Fruit fly (Drosophila melanogaster): Measurements from ENCODE around the gene Ser12.

Gene Ser12

dm6 chr2L:2263142-2263541 lies 12.1 kb upstream of the Ser12 start, which contains the start of gene CG4270:
CG4270 (plus strand) TSS chr2L:2263442.
- no peak for TF ChIP-seq pan (optimal IDR thresholded peaks at IDR 0.05)
- TF ChIP-seq Vsx2 (GFP tag; optimal IDR thresholded peaks at IDR 0.05; ENCODE audit: partially characterized antibody): no peak
- TF ChIP-seq brk (GFP tag; optimal IDR thresholded peaks at IDR 0.05): no peak
- TF ChIP-seq CG32264 (GFP tag; optimal IDR thresholded peaks at IDR 0.05): no peak
- TF ChIP-seq dl (GFP tag; optimal IDR thresholded peaks at IDR 0.05; ENCODE audit: insufficient read depth in 1 of 2, partially characterized antibody in 2 of 2): no peak
- no peak for TF ChIP-seq OdsH (GFP tag; optimal IDR thresholded peaks at IDR 0.05)
- no peak for TF ChIP-seq ey (GFP tag; optimal IDR thresholded peaks at IDR 0.05)
- TF ChIP-seq tai (GFP tag; optimal IDR thresholded peaks at IDR 0.05): no peak
- no peak for TF ChIP-seq GATAd (GFP tag; optimal IDR thresholded peaks at IDR 0.05)
- no peak for TF ChIP-seq usp (GFP tag; optimal IDR thresholded peaks at IDR 0.05)
- TF ChIP-seq h (GFP tag; optimal IDR thresholded peaks at IDR 0.05): no peak
- no peak for TF ChIP-seq Myc (optimal IDR thresholded peaks at IDR 0.05)
- TF ChIP-seq foxo (GFP tag; optimal IDR thresholded peaks at IDR 0.05): no peak
- no peak for TF ChIP-seq dsf (GFP tag; optimal IDR thresholded peaks at IDR 0.05; ENCODE audit: borderline replicate concordance)
- TF ChIP-seq dmrt93B (GFP tag; optimal IDR thresholded peaks at IDR 0.05): no peak
- no peak for TF ChIP-seq Sp1 (GFP tag; optimal IDR thresholded peaks at IDR 0.05)
- no peak for TF ChIP-seq Hr83 (GFP tag; optimal IDR thresholded peaks at IDR 0.05; ENCODE audit: poor library complexity, severe bottlenecking)
- TF ChIP-seq Dif (GFP tag; optimal IDR thresholded peaks at IDR 0.05; ENCODE audit: partially characterized antibody): no peak

- TF ChIP-seq h (GFP tag; optimal IDR thresholded peaks at IDR 0.05): no peak
- TF ChIP-seq tai (GFP tag; optimal IDR thresholded peaks at IDR 0.05): no peak
- no peak for TF ChIP-seq dsf (GFP tag; optimal IDR thresholded peaks at IDR 0.05; ENCODE audit: borderline replicate concordance)
- no peak for TF ChIP-seq Sp1 (GFP tag; optimal IDR thresholded peaks at IDR 0.05)
- TF ChIP-seq dl (GFP tag; optimal IDR thresholded peaks at IDR 0.05; ENCODE audit: insufficient read depth in 1 of 2, partially characterized antibody in 2 of 2): no peak
- TF ChIP-seq lola (GFP tag; optimal IDR thresholded peaks at IDR 0.05): no peak
- TF ChIP-seq sage (GFP tag; optimal IDR thresholded peaks at IDR 0.05): no peak
- no peak for TF ChIP-seq CrebA (GFP tag; optimal IDR thresholded peaks at IDR 0.05; ENCODE audit: borderline replicate concordance)
These were observed 3.9 kb upstream of the Ser12 start, which contains the start of gene Send1 for dm6 chr2L:2254950-2255349. Send1 (minus strand) TSS chr2L:2255050.

- TF ChIP-seq Vsx2 (GFP tag; optimal IDR thresholded peaks at IDR 0.05; ENCODE audit: partially characterized antibody) (no peak), N (GFP tag; optimal IDR thresholded peaks at IDR 0.05) (no peak), jim (GFP tag; optimal IDR thresholded peaks at IDR 0.05) (no peak), pan (optimal IDR thresholded peaks at IDR 0.05) (no peak), Myc (optimal IDR thresholded peaks at IDR 0.05) (no peak), Hnf4 (GFP tag; optimal IDR thresholded peaks at IDR 0.05) (no peak)
These were observed 1.7 kb upstream of the Ser12 start, which contains the start of gene CG17234 for dm6 chr2L:2252745-2253144. CG17234 (plus strand) TSS chr2L:2253045.

dm6 chr2L:2252241-2252640 lies 1.2 kb upstream of the Ser12 start, which contains the start of gene CG17239:
CG17239 (minus strand) TSS chr2L:2252341.
- TF ChIP-seq GATAd (GFP tag; optimal IDR thresholded peaks at IDR 0.05) (no peak), pan (optimal IDR thresholded peaks at IDR 0.05) (no peak), tai (GFP tag; optimal IDR thresholded peaks at IDR 0.05) (no peak), Myc (optimal IDR thresholded peaks at IDR 0.05) (no peak), Dfd (GFP tag; optimal IDR thresholded peaks at IDR 0.05) (no peak), woc (GFP tag; optimal IDR thresholded peaks at IDR 0.05) (no peak), dsf (GFP tag; optimal IDR thresholded peaks at IDR 0.05; ENCODE audit: borderline replicate concordance) (no peak), Rel (GFP tag; optimal IDR thresholded peaks at IDR 0.05) (no peak), Rel (tag; optimal IDR thresholded peaks at IDR 0.05) (no peak), ey (GFP tag; optimal IDR thresholded peaks at IDR 0.05) (no peak), brk (GFP tag; optimal IDR thresholded peaks at IDR 0.05) (no peak), fru (GFP tag; optimal IDR thresholded peaks at IDR 0.05) (no peak), jim (GFP tag; optimal IDR thresholded peaks at IDR 0.05) (no peak), Hr83 (GFP tag; optimal IDR thresholded peaks at IDR 0.05; ENCODE audit: poor library complexity, severe bottlenecking) (no peak), Hnf4 (GFP tag; optimal IDR thresholded peaks at IDR 0.05) (no peak), br (GFP tag; optimal IDR thresholded peaks at IDR 0.05) (no peak), Dif (GFP tag; optimal IDR thresholded peaks at IDR 0.05; ENCODE audit: partially characterized antibody) (no peak), usp (GFP tag; optimal IDR thresholded peaks at IDR 0.05) (no peak)

dm6 chr2L:2249578-2249977 lies 1.5 kb downstream of the Ser12 start:
- TF ChIP-seq CG9705 (GFP tag; optimal IDR thresholded peaks at IDR 0.05): no peak
- TF ChIP-seq Vsx2 (GFP tag; optimal IDR thresholded peaks at IDR 0.05; ENCODE audit: partially characterized antibody): no peak
- TF ChIP-seq Mio (GFP tag; optimal IDR thresholded peaks at IDR 0.05): no peak
- no peak for TF ChIP-seq sage (GFP tag; optimal IDR thresholded peaks at IDR 0.05)
- TF ChIP-seq Hnf4 (GFP tag; optimal IDR thresholded peaks at IDR 0.05): no peak
- no peak for TF ChIP-seq jim (GFP tag; optimal IDR thresholded peaks at IDR 0.05)
- no peak for TF ChIP-seq h (GFP tag; optimal IDR thresholded peaks at IDR 0.05)
- TF ChIP-seq sv (GFP tag; optimal IDR thresholded peaks at IDR 0.05): no peak
- no peak for TF ChIP-seq Hr78 (GFP tag; optimal IDR thresholded peaks at IDR 0.05)

Measured in whole organism, wandering third instar larva.